Fruit fly (Drosophila melanogaster) whole organism, adult: ENCODE results near the gene grn.
A peak's percentile ranks its signal among the peaks of the same experiment; 100 is the strongest.

Experiments used
- CG11617 ChIP-seq: fragments of 200-800 bp; sonication (Bioruptor generic); optimal IDR thresholded peaks from 2 replicates; lab custom pipeline; 2017; ENCODE audit warnings: mild to moderate bottlenecking, missing biosample characterization, missing genetic modification reagents, missing genetic modification characterization
- CG12768 ChIP-seq: fragments of 200-800 bp; sonication (Bioruptor generic); optimal IDR thresholded peaks from 2 replicates; lab custom pipeline; 2017; ENCODE audit warnings: missing biosample characterization, missing genetic modification characterization, mild to moderate bottlenecking, moderate library complexity, missing genetic modification reagents
- CG14711 ChIP-seq: fragments of 200-800 bp; sonication (Bioruptor generic); optimal IDR thresholded peaks from 2 replicates; lab custom pipeline; 2018; ENCODE audit warnings: missing biosample characterization, mild to moderate bottlenecking, missing genetic modification characterization, moderate library complexity
- CG1620 ChIP-seq: fragments of 200-800 bp; sonication (Bioruptor generic); optimal IDR thresholded peaks from 2 replicates; lab custom pipeline; 2016; ENCODE audit warnings: missing biosample characterization, missing genetic modification characterization
- CG33017 ChIP-seq: fragments of 200-800 bp; sonication (Bioruptor generic); optimal IDR thresholded peaks from 2 replicates; lab custom pipeline; 2018; ENCODE audit warnings: missing biosample characterization, mild to moderate bottlenecking, missing genetic modification characterization, moderate library complexity
- CG5204 ChIP-seq: fragments of 200-800 bp; sonication (Bioruptor generic); optimal IDR thresholded peaks from 2 replicates; lab custom pipeline; 2016; ENCODE audit warnings: missing biosample characterization, missing genetic modification characterization
- CG7045 ChIP-seq: fragments of 200-800 bp; sonication (Bioruptor generic); optimal IDR thresholded peaks from 2 replicates; lab custom pipeline; 2017; ENCODE audit warnings: missing biosample characterization, mild to moderate bottlenecking, missing genetic modification characterization
- CG7101 ChIP-seq: fragments of 200-800 bp; sonication (Bioruptor generic); optimal IDR thresholded peaks from 2 replicates; lab custom pipeline; 2018; ENCODE audit warnings: missing biosample characterization, mild to moderate bottlenecking, missing genetic modification characterization, moderate library complexity
- Clk ChIP-seq: fragments of 200-800 bp; sonication (Bioruptor generic); optimal IDR thresholded peaks from 2 replicates; lab custom pipeline; 2017; ENCODE audit warnings: missing biosample characterization, missing genetic modification characterization
- Crg-1 ChIP-seq: fragments of 200-800 bp; sonication (Bioruptor generic); optimal IDR thresholded peaks from 2 replicates; lab custom pipeline; 2016; ENCODE audit warnings: missing biosample characterization, missing genetic modification characterization
- Hr96 ChIP-seq: fragments of 200-800 bp; sonication (Bioruptor generic); optimal IDR thresholded peaks from 2 replicates; lab custom pipeline; 2016; ENCODE audit warnings: missing biosample characterization, missing genetic modification characterization
- Mnt ChIP-seq: fragments of 200-800 bp; sonication (Bioruptor generic); optimal IDR thresholded peaks from 2 replicates; lab custom pipeline; 2016; ENCODE audit warnings: missing biosample characterization, mild to moderate bottlenecking, missing genetic modification characterization
- bab1 ChIP-seq: fragments of 200-800 bp; sonication (Bioruptor generic); optimal IDR thresholded peaks from 3 replicates; lab custom pipeline; 2019; ENCODE audit warnings: missing biosample characterization, mild to moderate bottlenecking, missing genetic modification characterization, moderate library complexity
- cic ChIP-seq: fragments of 200-800 bp; sonication (Bioruptor generic); optimal IDR thresholded peaks from 2 replicates; lab custom pipeline; 2017; ENCODE audit warnings: missing biosample characterization, mild to moderate bottlenecking, missing genetic modification characterization, moderate library complexity
- cnc ChIP-seq, 2 experiments: fragments of >200 bp; optimal IDR thresholded peaks; 2 replicates each; lab custom pipeline; 2017
- kay ChIP-seq: fragments of 200-800 bp; sonication (Bioruptor generic); peaks from one replicate; lab custom pipeline; 2016; ENCODE audit warnings: missing biosample characterization, missing genetic modification characterization, borderline replicate concordance
- ovo ChIP-seq: fragments of 200-800 bp; sonication (Bioruptor generic); optimal IDR thresholded peaks from 2 replicates; lab custom pipeline; 2016; ENCODE audit warnings: missing biosample characterization, missing genetic modification characterization
- pad ChIP-seq: fragments of 200-800 bp; sonication (Bioruptor generic); optimal IDR thresholded peaks from 3 replicates; lab custom pipeline; 2017; ENCODE audit warnings: missing biosample characterization, missing genetic modification characterization, mild to moderate bottlenecking, moderate library complexity, missing genetic modification reagents
- tj ChIP-seq: fragments of 200-800 bp; sonication (Bioruptor generic); optimal IDR thresholded peaks from 3 replicates; lab custom pipeline; 2017; ENCODE audit warnings: missing biosample characterization, mild to moderate bottlenecking, missing genetic modification characterization, moderate library complexity
- toe ChIP-seq: fragments of 200-800 bp; sonication (Bioruptor generic); optimal IDR thresholded peaks from 2 replicates; lab custom pipeline; 2016; ENCODE audit warnings: missing biosample characterization, missing genetic modification characterization

Gene grn

dm6 chr3R:8139326-8139725, 41.9 kb downstream of the grn start:
- TF ChIP-seq bab1 (GFP tag; lab: Kevin White, UChicago) = peak; percentile 44
- TF ChIP-seq toe = no peak

- TF ChIP-seq cnc (optimal IDR thresholded peaks at IDR 0.05; lab: Kevin White, UChicago) (no peak), Crg-1 (GFP tag; lab: Kevin White, UChicago) (no peak), cic (GFP tag; lab: Kevin White, UChicago) (no peak), Mnt (GFP tag; lab: Kevin White, UChicago) (no peak), tj (peak; percentile 3), Clk (GFP tag; lab: Kevin White, UChicago) (no peak)
Measured at dm6 chr3R:8138095-8138494, 43.1 kb downstream of the grn start.

- no peak for TF ChIP-seq pad
Measured at dm6 chr3R:8134544-8134943, 46.7 kb downstream of the grn start.

dm6 chr3R:8132398-8132797, 48.8 kb downstream of the grn start:
- no peak for TF ChIP-seq pad
- TF ChIP-seq CG33017 (tag; lab: Kevin White, UChicago) = no peak
- no peak for TF ChIP-seq Clk (GFP tag; lab: Kevin White, UChicago)
- no peak for TF ChIP-seq CG11617 (GFP tag; lab: Kevin White, UChicago)
- no peak for TF ChIP-seq Crg-1 (GFP tag; lab: Kevin White, UChicago)
- no peak for TF ChIP-seq cic (GFP tag; lab: Kevin White, UChicago)
- no peak for TF ChIP-seq Mnt (GFP tag; lab: Kevin White, UChicago)
- no peak for TF ChIP-seq Hr96 (GFP tag; lab: Kevin White, UChicago)
- no peak for TF ChIP-seq CG7101 (tag; lab: Kevin White, UChicago)
- no peak for TF ChIP-seq CG1620
- no peak for TF ChIP-seq kay (GFP tag; lab: Kevin White, UChicago)
- TF ChIP-seq ovo (GFP tag; lab: Kevin White, UChicago) = no peak
- TF ChIP-seq CG5204 (GFP tag; lab: Kevin White, UChicago) = no peak
- TF ChIP-seq bab1 (GFP tag; lab: Kevin White, UChicago) = no peak
- no peak for TF ChIP-seq CG7045
- no peak for TF ChIP-seq toe

dm6 chr3R:8127151-8127690, 54.0 kb downstream of the grn start:
- TF ChIP-seq CG11617 (GFP tag; lab: Kevin White, UChicago) (no peak), kay (GFP tag; lab: Kevin White, UChicago) (peak; percentile 90), cic (GFP tag; lab: Kevin White, UChicago) (peak; percentile 15)

- TF ChIP-seq Mnt (GFP tag; lab: Kevin White, UChicago) (peak; percentile 22), ovo (GFP tag; lab: Kevin White, UChicago) (peak; percentile 31), CG1620 (peak; percentile 26), tj (no peak), CG7101 (tag; lab: Kevin White, UChicago) (peak; percentile 66), CG14711 (tag; lab: Kevin White, UChicago) (peak; percentile 50), CG7045 (peak; percentile 31), cic (GFP tag; lab: Kevin White, UChicago) (peak; percentile 48), Crg-1 (GFP tag; lab: Kevin White, UChicago) (no peak), CG5204 (GFP tag; lab: Kevin White, UChicago) (no peak), Hr96 (GFP tag; lab: Kevin White, UChicago) (no peak), Clk (GFP tag; lab: Kevin White, UChicago) (no peak), CG33017 (tag; lab: Kevin White, UChicago) (peak; percentile 67), toe (no peak), kay (GFP tag; lab: Kevin White, UChicago) (peak; percentile 31), CG11617 (GFP tag; lab: Kevin White, UChicago) (peak; percentile 28), CG12768 (GFP tag; lab: Kevin White, UChicago) (no peak), cnc (optimal IDR thresholded peaks at IDR 0.05; lab: Kevin White, UChicago) (no peak), pad (peak; percentile 29), bab1 (GFP tag; lab: Kevin White, UChicago) (peak; percentile 34)
Measured at dm6 chr3R:8126316-8127150, 54.7 kb downstream of the grn start, which contains the start of the genes CG9667 and Arl8. CG9667 (minus strand) TSS chr3R:8126357. Arl8 (plus strand) TSS chr3R:8126605.
